Fruit fly (Drosophila melanogaster) whole organism, embryonic: ENCODE measurements around the gene CG9288.

Experiments
- Ada2b ChIP-seq: fragments of 200-800 bp; sonication (Bioruptor generic); IDR thresholded peaks from 2 replicates; pipeline ENCODE4 v1.3.6; 2022; ENCODE audit warnings: missing biosample characterization, missing genetic modification characterization
- Awh ChIP-seq: fragments of 200-800 bp; sonication (Bioruptor generic); IDR thresholded peaks from 2 replicates; pipeline ENCODE4, ENCODE4 v1.3.6; 2022; ENCODE audit warnings: missing biosample characterization, missing genetic modification characterization
- CG10209 ChIP-seq: fragments of 200-800 bp; sonication (Bioruptor generic); optimal IDR thresholded peaks from 3 replicates; lab custom pipeline; 2017; ENCODE audit warnings: missing biosample characterization, mild to moderate bottlenecking, missing genetic modification characterization, missing genetic modification reagents
- CG10543 ChIP-seq: fragments of 200-800 bp; sonication (Bioruptor generic); optimal IDR thresholded peaks from 3 replicates; lab custom pipeline; 2017; ENCODE audit warnings: missing biosample characterization, mild to moderate bottlenecking, missing genetic modification characterization, moderate library complexity
- CG11560 ChIP-seq: fragments of 200-800 bp; sonication (Bioruptor generic); IDR thresholded peaks from 3 replicates; pipeline ENCODE4 v1.3.6; 2022; ENCODE audit warnings: missing biosample characterization, missing genetic modification characterization
- CG14014 ChIP-seq: fragments of 200-800 bp; sonication (Bioruptor generic); IDR thresholded peaks from 2 replicates; pipeline ENCODE4 v1.3.6; 2022; ENCODE audit warnings: missing biosample characterization, missing genetic modification characterization
- CG1529 ChIP-seq: fragments of 200-800 bp; sonication (Bioruptor generic); optimal IDR thresholded peaks from 3 replicates; lab custom pipeline; 2018; ENCODE audit warnings: missing biosample characterization, missing genetic modification characterization
- CG15601 ChIP-seq: fragments of 200-800 bp; sonication (Bioruptor generic); optimal IDR thresholded peaks from 3 replicates; lab custom pipeline; 2019; ENCODE audit warnings: missing biosample characterization, mild to moderate bottlenecking, missing genetic modification characterization, moderate library complexity
- CG18011 ChIP-seq: fragments of 200-800 bp; sonication (Bioruptor generic); optimal IDR thresholded peaks from 2 replicates; lab custom pipeline; 2017; ENCODE audit warnings: missing biosample characterization, missing genetic modification characterization, mild to moderate bottlenecking, moderate library complexity, missing genotype
- CG18262 ChIP-seq: fragments of 200-800 bp; optimal IDR thresholded peaks from 3 replicates; lab custom pipeline; 2019; ENCODE audit warnings: missing biosample characterization, mild to moderate bottlenecking, missing genetic modification characterization, moderate library complexity
- CG2875 ChIP-seq: fragments of 200-800 bp; sonication (Bioruptor generic); optimal IDR thresholded peaks from 2 replicates; lab custom pipeline; 2017; ENCODE audit warnings: missing biosample characterization, mild to moderate bottlenecking, missing genetic modification characterization, missing genetic modification reagents
- CG31388 ChIP-seq: fragments of 200-800 bp; sonication (Bioruptor generic); optimal IDR thresholded peaks from 2 replicates; lab custom pipeline; 2016; ENCODE audit warnings: missing biosample characterization, missing genetic modification characterization
- CG32772 ChIP-seq: fragments of 200-800 bp; sonication (Bioruptor generic); IDR thresholded peaks from 2 replicates; pipeline ENCODE4 v1.3.6; 2022; ENCODE audit warnings: missing biosample characterization, missing genetic modification characterization
- CG3847 ChIP-seq: fragments of 200-800 bp; sonication (Bioruptor generic); IDR thresholded peaks from 2 replicates; pipeline ENCODE4 v1.3.6; 2022; ENCODE audit warnings: missing biosample characterization, missing genetic modification characterization
- CG43689 ChIP-seq: fragments of 200-800 bp; sonication (Bioruptor generic); IDR thresholded peaks from 2 replicates; pipeline ENCODE4 v1.3.6; 2022; ENCODE audit warnings: missing biosample characterization, missing genetic modification characterization
- CG4404 ChIP-seq: fragments of 200-800 bp; sonication (Bioruptor generic); IDR thresholded peaks from 2 replicates; pipeline ENCODE4 v1.3.6; 2022; ENCODE audit warnings: missing biosample characterization, missing genetic modification characterization
- CG5953 ChIP-seq: fragments of 200-800 bp; sonication (Bioruptor generic); IDR thresholded peaks from 2 replicates; pipeline ENCODE4 v1.3.6; 2022; ENCODE audit warnings: missing biosample characterization, missing genetic modification characterization
- CG6765 ChIP-seq: fragments of 200-800 bp; sonication (Bioruptor generic); optimal IDR thresholded peaks from 3 replicates; lab custom pipeline; 2017; ENCODE audit warnings: missing biosample characterization, mild to moderate bottlenecking, missing genetic modification characterization
- CG9215 ChIP-seq: fragments of 200-800 bp; sonication (Bioruptor generic); IDR thresholded peaks from 2 replicates; pipeline ENCODE4 v1.3.6; 2022; ENCODE audit warnings: missing biosample characterization, missing genetic modification characterization
- CHES-1-like ChIP-seq: fragments of 200-800 bp; sonication (Bioruptor generic); optimal IDR thresholded peaks from 2 replicates; lab custom pipeline; 2016; ENCODE audit warnings: missing biosample characterization, missing genetic modification characterization
- Chrac-16 ChIP-seq: fragments of 200-800 bp; sonication (Bioruptor generic); optimal IDR thresholded peaks from 3 replicates; lab custom pipeline; 2016; ENCODE audit warnings: missing biosample characterization, missing genetic modification characterization
- Doc2 ChIP-seq: fragments of 200-800 bp; sonication (Bioruptor generic); IDR thresholded peaks from 2 replicates; pipeline ENCODE4 v1.3.6; 2022; ENCODE audit warnings: missing biosample characterization, missing genetic modification characterization
- Fer3 ChIP-seq: fragments of 200-800 bp; sonication (Bioruptor generic); optimal IDR thresholded peaks from 2 replicates; lab custom pipeline; 2018; ENCODE audit warnings: missing biosample characterization, mild to moderate bottlenecking, missing genetic modification characterization, moderate library complexity
- H15 ChIP-seq: fragments of 200-800 bp; sonication (Bioruptor generic); IDR thresholded peaks from 3 replicates; pipeline ENCODE4 v1.3.6; 2022; ENCODE audit warnings: missing biosample characterization, missing genetic modification characterization
- Hr51 ChIP-seq, 2 experiments: fragments of 200-800 bp; sonication (Bioruptor generic); optimal IDR thresholded peaks; 2 replicates in 1 of 2; 3 replicates in 1 of 2; lab custom pipeline; 2016 to 2018; ENCODE audit warnings: missing biosample characterization in 2 of 2, missing genetic modification characterization in 2 of 2, mild to moderate bottlenecking in 1 of 2, moderate library complexity in 1 of 2
- Kr ChIP-seq: fragments of 200-800 bp; sonication (Bioruptor generic); optimal IDR thresholded peaks from 2 replicates; lab custom pipeline; 2017; ENCODE audit warnings: missing biosample characterization, mild to moderate bottlenecking, missing genetic modification characterization
- Neu2 ChIP-seq: fragments of 200-800 bp; sonication (Bioruptor generic); optimal IDR thresholded peaks from 3 replicates; lab custom pipeline; 2016; ENCODE audit warnings: missing biosample characterization, missing genetic modification characterization, borderline replicate concordance
- Oaz ChIP-seq: fragments of 200-800 bp; sonication (Bioruptor generic); IDR thresholded peaks from 2 replicates; pipeline ENCODE4 v1.3.6; 2022; ENCODE audit warnings: missing biosample characterization, missing genetic modification characterization
- Poxn ChIP-seq: fragments of 200-800 bp; sonication (Bioruptor generic); IDR thresholded peaks from 2 replicates; pipeline ENCODE4 v1.3.6; 2022; ENCODE audit warnings: missing biosample characterization, missing genetic modification characterization
- Six4 ChIP-seq: fragments of 200-800 bp; sonication (Bioruptor generic); optimal IDR thresholded peaks from 2 replicates; lab custom pipeline; 2016; ENCODE audit warnings: missing biosample characterization, missing genetic modification characterization
- Tbp ChIP-seq: fragments of >200 bp; optimal IDR thresholded peaks from 2 replicates; lab custom pipeline; 2018; ENCODE audit warnings: missing biosample characterization, missing genetic modification characterization
- cato ChIP-seq: fragments of 200-800 bp; sonication (Bioruptor generic); optimal IDR thresholded peaks from 2 replicates; lab custom pipeline; 2016; ENCODE audit warnings: missing biosample characterization, missing genetic modification characterization, borderline replicate concordance
- crc ChIP-seq: fragments of 200-800 bp; sonication (Bioruptor generic); optimal IDR thresholded peaks from 2 replicates; lab custom pipeline; 2016; ENCODE audit warnings: missing biosample characterization, missing genetic modification characterization
- crp ChIP-seq, 2 experiments: fragments of 200-800 bp; sonication (Bioruptor generic); optimal IDR thresholded peaks; 2 replicates in 1 of 2; 3 replicates in 1 of 2; lab custom pipeline; 2017; ENCODE audit warnings: missing biosample characterization in 2 of 2, missing genetic modification characterization in 2 of 2, mild to moderate bottlenecking in 1 of 2, moderate library complexity in 1 of 2
- dm ChIP-seq: fragments of 200-800 bp; sonication (Bioruptor generic); optimal IDR thresholded peaks from 3 replicates; lab custom pipeline; 2016; ENCODE audit warnings: missing biosample characterization, missing genetic modification characterization
- ems ChIP-seq: fragments of 200-800 bp; sonication (Bioruptor generic); optimal IDR thresholded peaks from 3 replicates; lab custom pipeline; 2016; ENCODE audit warnings: missing biosample characterization, missing genetic modification characterization
- ewg ChIP-seq: fragments of 200-800 bp; sonication (Bioruptor generic); optimal IDR thresholded peaks from 3 replicates; lab custom pipeline; 2017; ENCODE audit warnings: mild to moderate bottlenecking, missing biosample characterization, missing genetic modification reagents, missing genetic modification characterization
- gro ChIP-seq: fragments of 200-800 bp; sonication (Bioruptor generic); optimal IDR thresholded peaks from 2 replicates; lab custom pipeline; 2016; ENCODE audit warnings: missing biosample characterization, missing genetic modification characterization
- gt ChIP-seq: fragments of 200-800 bp; sonication (Bioruptor generic); IDR thresholded peaks from 2 replicates; pipeline ENCODE4 v1.3.6; 2022; ENCODE audit warnings: missing biosample characterization, missing genetic modification characterization
- jigr1 ChIP-seq: fragments of 200-800 bp; sonication (Bioruptor generic); IDR thresholded peaks from 3 replicates; pipeline ENCODE4 v1.3.6; 2022; ENCODE audit warnings: missing biosample characterization, missing genetic modification characterization
- nerfin-2 ChIP-seq: fragments of 200-800 bp; sonication (Bioruptor generic); IDR thresholded peaks from 2 replicates; pipeline ENCODE4 v1.3.6; 2022; ENCODE audit warnings: missing biosample characterization, missing genetic modification characterization; ENCODE audit not compliant: partially characterized antibody
- odd ChIP-seq: fragments of 200-800 bp; sonication (Bioruptor generic); optimal IDR thresholded peaks from 2 replicates; lab custom pipeline; 2017; ENCODE audit warnings: missing biosample characterization, mild to moderate bottlenecking, missing genetic modification characterization
- slbo ChIP-seq: fragments of 200-800 bp; sonication (Bioruptor generic); IDR thresholded peaks from 2 replicates; pipeline ENCODE4 v1.3.6; 2022; ENCODE audit warnings: missing biosample characterization, missing genetic modification characterization
- slou ChIP-seq: fragments of 200-800 bp; sonication (Bioruptor generic); optimal IDR thresholded peaks from 3 replicates; lab custom pipeline; 2016; ENCODE audit warnings: missing biosample characterization, missing genetic modification characterization
- slp2 ChIP-seq: fragments of 200-800 bp; sonication (Bioruptor generic); optimal IDR thresholded peaks from 2 replicates; lab custom pipeline; 2016; ENCODE audit warnings: missing biosample characterization, missing genetic modification characterization
- sqz ChIP-seq: fragments of 200-800 bp; sonication (Bioruptor generic); optimal IDR thresholded peaks from 3 replicates; lab custom pipeline; 2018; ENCODE audit warnings: missing biosample characterization, mild to moderate bottlenecking, missing genetic modification characterization
- tap ChIP-seq: fragments of 200-800 bp; optimal IDR thresholded peaks from 3 replicates; lab custom pipeline; 2019; ENCODE audit warnings: missing biosample characterization, mild to moderate bottlenecking, missing genetic modification characterization, moderate library complexity
- tgo ChIP-seq: fragments of 200-800 bp; sonication (Bioruptor generic); IDR thresholded peaks from 3 replicates; pipeline ENCODE4 v1.3.6; 2022; ENCODE audit warnings: missing biosample characterization, missing genetic modification characterization
- tll ChIP-seq, 2 experiments: fragments of 200-800 bp in 1 of 2; fragments of >200 bp in 1 of 2; sonication (Bioruptor generic) in 1 of 2; optimal IDR thresholded peaks; 2 replicates each; lab custom pipeline; 2017 to 2019; ENCODE audit warnings: missing biosample characterization in 2 of 2, missing genetic modification characterization in 2 of 2, mild to moderate bottlenecking in 1 of 2, moderate library complexity in 1 of 2
- yki ChIP-seq: fragments of >200 bp; optimal IDR thresholded peaks from 3 replicates; lab custom pipeline; 2018
- z ChIP-seq: fragments of 200-800 bp; sonication (Bioruptor generic); IDR thresholded peaks from 3 replicates; pipeline ENCODE4 v1.3.6; 2022; ENCODE audit warnings: missing biosample characterization, missing genetic modification characterization

CG9288 gene

DNA sequence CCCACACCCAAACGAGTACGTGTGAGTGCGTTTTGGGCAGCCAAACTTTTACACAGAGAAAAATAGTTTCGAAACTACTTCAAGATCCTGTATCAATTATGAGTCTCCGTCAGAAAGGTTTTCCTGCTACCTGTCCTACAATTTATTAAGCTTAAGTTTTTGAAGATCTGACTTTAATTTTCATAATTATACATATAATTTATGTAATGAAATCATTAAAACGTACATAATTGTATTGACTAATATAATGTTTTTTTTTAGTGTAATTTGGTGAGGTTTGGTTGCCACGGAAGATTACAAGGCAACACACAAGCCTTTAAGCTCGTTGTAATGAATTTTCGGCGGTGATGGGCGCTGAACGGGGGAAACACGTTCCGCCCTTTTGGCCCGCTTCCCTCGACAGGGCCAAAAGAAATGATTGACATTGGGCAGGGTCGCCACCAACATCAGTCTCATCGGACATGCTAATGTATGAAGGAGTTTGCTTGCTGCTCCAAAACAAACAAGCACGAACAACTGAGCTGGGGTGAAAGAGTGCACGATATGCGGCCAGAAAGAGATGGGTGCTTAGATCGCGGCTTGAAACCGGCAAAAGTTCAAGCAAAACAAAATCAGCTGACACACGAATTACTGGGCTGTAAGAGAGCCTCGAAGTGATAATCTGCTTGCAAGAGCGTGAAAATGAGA lies 14.7 kb downstream of the CG9288 start (continued):
- TF ChIP-seq crc (GFP tag; lab: Kevin White, UChicago) (no peak), nerfin-2 (no peak), gt (GFP tag; lab: Robert Waterston, UW) (peak; percentile 23; the same call in 1 of the 2 replicates), gro (GFP tag; lab: Kevin White, UChicago) (no peak), Neu2 (GFP tag; lab: Kevin White, UChicago) (no peak), ems (GFP tag; lab: Kevin White, UChicago) (no peak), H15 (GFP tag; lab: Robert Waterston, UW) (peak; percentile 61; the same call in 2 of the 3 replicates), CG10209 (GFP tag; lab: Kevin White, UChicago) (peak; percentile 63), slp2 (no peak), Hr51 (GFP tag; optimal IDR thresholded peaks at IDR 0.05; lab: Kevin White, UChicago) (peak in 1 of 2 experiments; percentile 74), CG43689 (GFP tag; lab: Robert Waterston, UW) (no peak), CG10543 (GFP tag; lab: Kevin White, UChicago) (no peak), CG5953 (GFP tag; lab: Robert Waterston, UW) (no peak), Chrac-16 (peak; percentile 32), z (no peak), jigr1 (GFP tag; lab: Robert Waterston, UW) (no peak), Oaz (no peak), Awh (peak; percentile 34; the same call in 1 of the 2 replicates), Doc2 (GFP tag; lab: Robert Waterston, UW) (no peak), slou (GFP tag; lab: Kevin White, UChicago) (no peak), CG31388 (GFP tag; lab: Kevin White, UChicago) (no peak), Six4 (GFP tag; lab: Kevin White, UChicago) (peak; percentile 40), CG3847 (GFP tag; lab: Robert Waterston, UW) (peak; percentile 18; the same call in 1 of the 2 replicates), CG2875 (GFP tag; lab: Kevin White, UChicago) (peak; percentile 73), CG18011 (no peak), CG14014 (GFP tag; lab: Robert Waterston, UW) (no peak), dm (GFP tag; lab: Kevin White, UChicago) (no peak), CG18262 (tag; lab: Kevin White, UChicago) (peak; percentile 82), Ada2b (GFP tag; lab: Robert Waterston, UW) (peak; percentile 56), Kr (GFP tag; lab: Kevin White, UChicago) (no peak), yki (lab: Kevin White, UChicago) (no peak), CG32772 (GFP tag; lab: Robert Waterston, UW) (peak; percentile 70), CHES-1-like (GFP tag; lab: Kevin White, UChicago) (no peak), tgo (GFP tag; lab: Robert Waterston, UW) (peak; percentile 62), CG11560 (tag; lab: Robert Waterston, UW) (no peak), odd (GFP tag; lab: Kevin White, UChicago) (peak; percentile 54), tap (tag; lab: Kevin White, UChicago) (peak; percentile 39), CG15601 (peak; percentile 82), Poxn (GFP tag; lab: Robert Waterston, UW) (no peak), crp (GFP tag; optimal IDR thresholded peaks at IDR 0.05; lab: Kevin White, UChicago) (no peak), slbo (GFP tag; lab: Robert Waterston, UW) (peak; percentile 37; the same call in 1 of the 2 replicates), Tbp (GFP tag; lab: Kevin White, UChicago) (no peak), CG9215 (GFP tag; lab: Robert Waterston, UW) (no peak), CG6765 (GFP tag; lab: Kevin White, UChicago) (no peak), cato (peak; percentile 56), tll (GFP tag; optimal IDR thresholded peaks at IDR 0.05; lab: Kevin White, UChicago) (no peak), CG1529 (GFP tag; lab: Kevin White, UChicago) (peak; percentile 83), CG4404 (GFP tag; lab: Robert Waterston, UW) (no peak), sqz (GFP tag; lab: Kevin White, UChicago) (no peak), Fer3 (tag; lab: Kevin White, UChicago) (peak; percentile 12), ewg (GFP tag; lab: Kevin White, UChicago) (peak; percentile 75)
